Worm (Caenorhabditis elegans) whole organism, young adult: ENCODE results near the gene pptr-2.

Experiments
- B0035.1 ChIP-seq: sonication (generic microtip); optimal IDR thresholded peaks from 2 replicates; lab custom pipeline; 2016; ENCODE audit warnings: missing genetic modification characterization, mild to moderate bottlenecking, missing compliant biosample characterization, missing genotype, missing genetic modification reagents
- B0336.3 ChIP-seq: fragments of 200-800 bp; sonication (Bioruptor generic); IDR thresholded peaks from 2 replicates; pipeline ENCODE4 v1.3.6; 2022; ENCODE audit warnings: missing genetic modification characterization, missing compliant biosample characterization
- D2030.7 ChIP-seq: fragments of 200-800 bp; sonication (Bioruptor generic); IDR thresholded peaks from 2 replicates; pipeline ENCODE4 v1.3.6; 2022; ENCODE audit warnings: missing genetic modification reagents, missing genetic modification characterization, missing compliant biosample characterization
- F10E7.11 ChIP-seq: sonication (generic microtip); optimal IDR thresholded peaks from 2 replicates; lab custom pipeline; 2017; ENCODE audit warnings: mild to moderate bottlenecking, missing genetic modification characterization, moderate library complexity, missing compliant biosample characterization
- F22D6.2 ChIP-seq: sonication (generic microtip); optimal IDR thresholded peaks from 2 replicates; lab custom pipeline; 2016; ENCODE audit warnings: mild to moderate bottlenecking, missing genetic modification characterization, missing compliant biosample characterization
- F23B12.7 ChIP-seq: sonication (generic microtip); optimal IDR thresholded peaks from 2 replicates; lab custom pipeline; 2017; ENCODE audit warnings: missing genetic modification characterization, mild to moderate bottlenecking, missing compliant biosample characterization, antibody characterized with exemption, moderate library complexity; ENCODE audit not compliant: insufficient read depth
- F33H1.4 ChIP-seq: fragments of 200-800 bp; sonication (Bioruptor generic); IDR thresholded peaks from 2 replicates; pipeline ENCODE4 v1.3.6; 2022; ENCODE audit warnings: missing genetic modification reagents, missing genetic modification characterization, missing compliant biosample characterization
- F49E8.2 ChIP-seq: sonication (generic microtip); optimal IDR thresholded peaks from 3 replicates; lab custom pipeline; 2017; ENCODE audit warnings: missing genetic modification characterization, mild to moderate bottlenecking, missing compliant biosample characterization, antibody characterized with exemption, moderate library complexity; ENCODE audit not compliant: insufficient read depth
- F52B5.7 ChIP-seq: sonication (generic microtip); optimal IDR thresholded peaks from 2 replicates; lab custom pipeline; 2016; ENCODE audit warnings: mild to moderate bottlenecking, missing genetic modification characterization, missing compliant biosample characterization
- Y53F4B.3 ChIP-seq: fragments of 200-800 bp; sonication (Bioruptor generic); IDR thresholded peaks from 2 replicates; pipeline ENCODE4 v1.3.6; 2022; ENCODE audit warnings: missing genetic modification reagents, missing genetic modification characterization, missing compliant biosample characterization
- ZK185.1 ChIP-seq: sonication (generic microtip); optimal IDR thresholded peaks from 2 replicates; lab custom pipeline; 2016; ENCODE audit warnings: mild to moderate bottlenecking, missing genetic modification characterization, missing compliant biosample characterization; ENCODE audit not compliant: poor library complexity, severe bottlenecking
- ama-1 ChIP-seq, 3 experiments: fragments of 150-350 bp in 1 of 3; sonication (generic microtip) in 2 of 3; optimal IDR thresholded peaks; 2 replicates each; lab custom pipeline; 2014 to 2018; ENCODE audit warnings: missing biosample characterization in 2 of 3, missing genetic modification characterization in 2 of 3, missing genetic modification reagents in 2 of 3
- attf-3 ChIP-seq: fragments of 200-800 bp; sonication (Bioruptor generic); conservative IDR thresholded peaks from 2 replicates; pipeline ENCODE4 v1.3.6; 2022; ENCODE audit warnings: missing genetic modification reagents, missing genetic modification characterization, missing compliant biosample characterization
- attf-5 ChIP-seq: fragments of 200-800 bp; sonication (Bioruptor generic); optimal IDR thresholded peaks from 2 replicates; lab custom pipeline; 2018; ENCODE audit warnings: mild to moderate bottlenecking, missing genetic modification characterization, missing compliant biosample characterization
- attf-6 ChIP-seq: fragments of 200-800 bp; sonication (Bioruptor generic); IDR thresholded peaks from 2 replicates; pipeline ENCODE4 v1.3.6; 2022; ENCODE audit warnings: missing genetic modification reagents, missing genetic modification characterization, missing compliant biosample characterization
- bed-1 ChIP-seq: fragments of 200-800 bp; sonication (Bioruptor generic); IDR thresholded peaks from 2 replicates; pipeline ENCODE4 v1.3.6; 2022; ENCODE audit warnings: missing genetic modification reagents, missing genetic modification characterization, missing compliant biosample characterization
- dpl-1 ChIP-seq: fragments of 150-350 bp; optimal IDR thresholded peaks from 2 replicates; lab custom pipeline; 2014; ENCODE audit warnings: missing biosample characterization, missing genetic modification reagents, missing genetic modification characterization
- efl-1 ChIP-seq: fragments of 150-350 bp; optimal IDR thresholded peaks from 2 replicates; lab custom pipeline; 2014; ENCODE audit warnings: missing biosample characterization, missing genetic modification reagents, missing genetic modification characterization
- him-1 ChIP-seq: sonication (generic microtip); optimal IDR thresholded peaks from 2 replicates; lab custom pipeline; 2016; ENCODE audit warnings: missing genotype, missing genetic modification reagents, missing genetic modification characterization, missing compliant biosample characterization
- hrde-1 ChIP-seq: sonication (generic microtip); optimal IDR thresholded peaks from 2 replicates; lab custom pipeline; 2016; ENCODE audit warnings: missing genetic modification characterization, mild to moderate bottlenecking, missing compliant biosample characterization, moderate library complexity, missing genotype, missing genetic modification reagents, borderline replicate concordance
- hsf-1 ChIP-seq: fragments of 200-800 bp; sonication (Bioruptor generic); IDR thresholded peaks from 2 replicates; pipeline ENCODE4 v1.3.6; 2022; ENCODE audit warnings: missing genetic modification reagents, missing genetic modification characterization, missing compliant biosample characterization
- lin-35 ChIP-seq, 3 experiments: fragments of 150-350 bp in 2 of 3; sonication (generic microtip) in 1 of 3; optimal IDR thresholded peaks; 2 replicates each; lab custom pipeline; 2014 to 2018; ENCODE audit warnings: missing biosample characterization in 3 of 3, missing genetic modification characterization in 3 of 3, missing genetic modification reagents in 3 of 3
- lin-40 ChIP-seq: sonication (generic microtip); optimal IDR thresholded peaks from 2 replicates; lab custom pipeline; 2016; ENCODE audit warnings: missing genetic modification characterization, mild to moderate bottlenecking, missing compliant biosample characterization, missing genotype, missing genetic modification reagents
- lin-54 ChIP-seq: fragments of 200-800 bp; sonication (Bioruptor generic); optimal IDR thresholded peaks from 2 replicates; lab custom pipeline; 2018; ENCODE audit warnings: mild to moderate bottlenecking, missing genetic modification characterization, missing compliant biosample characterization
- mcd-1 ChIP-seq: fragments of 200-800 bp; sonication (Bioruptor generic); IDR thresholded peaks from 2 replicates; pipeline ENCODE4 v1.3.6; 2022; ENCODE audit warnings: missing genetic modification reagents, missing genetic modification characterization, missing compliant biosample characterization
- mes-4 ChIP-seq: sonication (generic microtip); optimal IDR thresholded peaks from 2 replicates; lab custom pipeline; 2016; ENCODE audit warnings: missing genotype, missing genetic modification characterization, missing compliant biosample characterization
- mxl-1 ChIP-seq: sonication (generic microtip); optimal IDR thresholded peaks from 2 replicates; lab custom pipeline; 2016; ENCODE audit warnings: missing genetic modification characterization, missing compliant biosample characterization
- nhr-27 ChIP-seq: fragments of 200-800 bp; sonication (Bioruptor generic); optimal IDR thresholded peaks from 2 replicates; lab custom pipeline; 2018; ENCODE audit warnings: mild to moderate bottlenecking, missing genetic modification characterization, moderate library complexity, missing compliant biosample characterization
- pha-4 ChIP-seq: fragments of 150-350 bp; sonication (generic microtip); optimal IDR thresholded peaks from 2 replicates; lab custom pipeline; 2014; ENCODE audit warnings: missing biosample characterization, missing genetic modification reagents, missing genetic modification characterization
- rpc-1 ChIP-seq, 2 experiments: fragments of 150-350 bp in 1 of 2; sonication (generic microtip) in 1 of 2; optimal IDR thresholded peaks; 2 replicates each; lab custom pipeline; 2014 to 2018; ENCODE audit warnings: missing biosample characterization in 1 of 2, missing genetic modification characterization in 1 of 2, missing genetic modification reagents in 1 of 2, missing genotype in 1 of 2
- snpc-4 ChIP-seq, 5 experiments: fragments of 150-350 bp in 1 of 5; sonication (generic microtip) in 4 of 5; optimal IDR thresholded peaks; 2 replicates each; lab custom pipeline; 2014 to 2018; ENCODE audit warnings: missing genetic modification characterization in 5 of 5, missing biosample characterization in 3 of 5, antibody characterized with exemption in 2 of 5, mild to moderate bottlenecking in 2 of 5, missing compliant biosample characterization in 2 of 5, missing genotype in 2 of 5, moderate library complexity in 2 of 5, missing genetic modification reagents in 1 of 5
- tbp1 ChIP-seq: fragments of 200-800 bp; sonication (Bioruptor generic); optimal IDR thresholded peaks from 2 replicates; lab custom pipeline; 2018; ENCODE audit warnings: mild to moderate bottlenecking, missing genetic modification characterization, missing compliant biosample characterization
- tlf-1 ChIP-seq: fragments of 200-800 bp; sonication (Bioruptor generic); optimal IDR thresholded peaks from 2 replicates; lab custom pipeline; 2018; ENCODE audit warnings: mild to moderate bottlenecking, missing genetic modification characterization, missing compliant biosample characterization
- zim-3 ChIP-seq: sonication (generic microtip); optimal IDR thresholded peaks from 2 replicates; lab custom pipeline; 2017; ENCODE audit warnings: mild to moderate bottlenecking, missing genetic modification characterization, moderate library complexity, missing compliant biosample characterization

Gene pptr-2

DNA sequence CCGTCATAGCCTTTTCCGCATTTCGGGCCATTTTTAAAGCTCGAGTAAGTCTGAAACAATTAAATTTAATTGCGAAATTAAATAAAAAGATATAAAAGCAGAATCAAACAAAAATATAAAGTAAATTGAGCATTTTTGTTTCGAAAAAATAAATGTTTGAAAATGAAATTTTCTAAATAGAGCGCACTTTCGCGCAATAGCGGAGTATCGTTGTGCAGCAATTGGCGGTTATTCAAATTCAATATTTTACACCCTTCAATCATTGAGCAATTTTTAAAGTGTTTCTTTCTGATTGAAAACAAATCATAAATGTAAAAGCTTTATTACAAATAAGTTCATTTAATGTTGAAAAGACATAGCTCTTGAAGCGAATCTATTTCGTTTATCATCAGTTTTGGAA, 34.1 kb downstream of the pptr-2 start, which contains the start of gene isy-1:
Gene isy-1 (minus strand): TSS at position 50 of the 400 bp plus-strand sequence.
- TF ChIP-seq D2030.7 (GFP tag; lab: Robert Waterston, UW) (no peak), dpl-1 (GFP tag; lab: Kevin White, UChicago) (peak; percentile 56), mcd-1 (GFP tag; lab: Robert Waterston, UW) (peak; percentile 79; the same call in 1 of the 2 replicates), lin-35 (GFP tag; optimal IDR thresholded peaks at IDR 0.05; lab: Kevin White, UChicago) (peak in 1 of 3 experiments; percentile 84), snpc-4 (GFP tag; optimal IDR thresholded peaks at IDR 0.05; lab: Kevin White, UChicago) (no peak), snpc-4 (tag; optimal IDR thresholded peaks at IDR 0.05; lab: Kevin White, UChicago) (peak in 1 of 4 experiments; percentile 53), hsf-1 (GFP tag; lab: Robert Waterston, UW) (no peak), mes-4 (tag; lab: Kevin White, UChicago) (no peak), attf-3 (GFP tag; lab: Robert Waterston, UW) (peak; percentile 92), attf-5 (peak; percentile 85), tlf-1 (no peak), lin-54 (GFP tag; lab: Kevin White, UChicago) (peak; percentile 93), efl-1 (GFP tag; lab: Kevin White, UChicago) (peak; percentile 81), him-1 (peak; percentile 13), F23B12.7 (tag; lab: Kevin White, UChicago) (peak; percentile 50)

DNA sequence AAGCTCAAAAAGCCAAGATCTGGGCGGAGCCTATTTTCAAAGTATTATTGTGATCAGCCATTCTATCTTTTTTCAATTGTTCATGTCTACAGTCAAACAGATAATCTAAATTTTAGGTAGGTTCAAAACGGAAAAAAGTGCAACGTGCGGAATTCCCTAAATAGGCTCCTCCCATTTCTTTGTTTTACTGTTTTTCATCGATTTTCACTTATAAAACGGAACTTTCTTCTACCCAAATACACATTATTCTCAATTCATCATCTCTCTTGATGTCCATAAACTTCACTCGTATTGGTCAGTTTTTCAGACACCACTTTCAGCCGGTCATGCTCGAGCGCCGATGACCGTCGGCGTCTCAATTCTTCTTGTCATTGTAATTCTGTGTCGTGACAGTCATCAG, 35.9 kb downstream of the pptr-2 start, which contains the start of gene F53B7.7:
Gene F53B7.7 (plus strand): TSS at position 301 of the 400 bp plus-strand sequence.
- TF ChIP-seq F22D6.2 (tag; lab: Kevin White, UChicago) (no peak), D2030.7 (GFP tag; lab: Robert Waterston, UW) (no peak), B0336.3 (no peak), pha-4 (tag; lab: Kevin White, UChicago) (no peak), bed-1 (GFP tag; lab: Robert Waterston, UW) (no peak), F10E7.11 (tag; lab: Kevin White, UChicago) (no peak), attf-6 (GFP tag; lab: Robert Waterston, UW) (no peak), rpc-1 (optimal IDR thresholded peaks at IDR 0.05; lab: Kevin White, UChicago) (no peak), rpc-1 (tag; optimal IDR thresholded peaks at IDR 0.05; lab: Kevin White, UChicago) (no peak), lin-40 (tag; lab: Kevin White, UChicago) (no peak), Y53F4B.3 (GFP tag; lab: Robert Waterston, UW) (no peak), ama-1 (optimal IDR thresholded peaks at IDR 0.05; lab: Kevin White, UChicago) (no peak), ama-1 (GFP tag; optimal IDR thresholded peaks at IDR 0.05; lab: Kevin White, UChicago) (no peak), mxl-1 (no peak), ZK185.1 (tag; lab: Kevin White, UChicago) (no peak), hrde-1 (no peak), mcd-1 (GFP tag; lab: Robert Waterston, UW) (no peak), B0035.1 (tag; lab: Kevin White, UChicago) (no peak), tbp1 (GFP tag; lab: Kevin White, UChicago) (no peak)

DNA sequence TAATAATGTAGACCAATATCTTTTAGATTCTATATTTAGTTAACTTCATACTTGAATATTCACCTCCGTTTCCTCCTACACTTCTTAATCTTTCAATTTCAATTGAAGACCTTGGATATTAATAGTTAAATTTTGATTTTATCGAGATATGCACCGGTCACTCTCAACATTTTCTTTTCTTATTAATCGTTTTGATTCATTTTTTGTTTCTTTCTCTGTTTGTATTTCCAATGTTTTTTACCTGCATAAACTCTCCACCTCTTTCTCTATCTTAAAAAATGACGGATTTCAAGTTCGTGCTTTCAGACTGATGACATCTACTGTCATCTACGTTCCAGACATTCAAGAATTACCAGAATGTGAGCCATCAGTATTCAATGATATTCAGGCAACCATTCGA, 42.9 kb downstream of the pptr-2 start, which contains the start of gene frpr-9:
Gene frpr-9 (plus strand): TSS at position 301 of the 400 bp plus-strand sequence.
- TF ChIP-seq hrde-1 = no peak
- no peak for TF ChIP-seq F49E8.2 (tag; lab: Kevin White, UChicago)
- TF ChIP-seq nhr-27 (tag; lab: Kevin White, UChicago) = no peak
- no peak for TF ChIP-seq zim-3 (tag; lab: Kevin White, UChicago)
- no peak for TF ChIP-seq F52B5.7 (tag; lab: Kevin White, UChicago)
- TF ChIP-seq F23B12.7 (tag; lab: Kevin White, UChicago) = no peak
- no peak for TF ChIP-seq F33H1.4 (GFP tag; lab: Robert Waterston, UW)
